Worm (Caenorhabditis elegans) whole organism, L3 larva: ENCODE measurements around the gene sir-2.3.

ENCODE experiments used
- aly-2 ChIP-seq: fragments of 150-350 bp; optimal IDR thresholded peaks from 2 replicates; lab custom pipeline; 2014; ENCODE audit warnings: missing biosample characterization, missing genetic modification characterization
- ama-1 ChIP-seq: fragments of 150-350 bp; optimal IDR thresholded peaks from 2 replicates; lab custom pipeline; 2018
- ceh-28 ChIP-seq: fragments of 150-350 bp; optimal IDR thresholded peaks from 2 replicates; lab custom pipeline; 2014; ENCODE audit warnings: missing biosample characterization, missing genetic modification reagents, missing genetic modification characterization
- ceh-82 ChIP-seq: fragments of 150-350 bp; optimal IDR thresholded peaks from 2 replicates; lab custom pipeline; 2014; ENCODE audit warnings: missing biosample characterization, missing genetic modification characterization
- daf-12 ChIP-seq: fragments of 150-350 bp; optimal IDR thresholded peaks from 2 replicates; lab custom pipeline; 2014; ENCODE audit warnings: missing biosample characterization, missing genetic modification reagents, missing genetic modification characterization
- egl-27 ChIP-seq: sonication (generic microtip); optimal IDR thresholded peaks from 4 replicates; lab custom pipeline; 2017; ENCODE audit warnings: missing biosample characterization, missing genetic modification reagents, missing genetic modification characterization
- egl-5 ChIP-seq: fragments of 150-350 bp; optimal IDR thresholded peaks from 2 replicates; lab custom pipeline; 2017; ENCODE audit warnings: missing biosample characterization, missing genetic modification reagents, missing genetic modification characterization, inconsistent platforms
- elt-1 ChIP-seq: fragments of 150-350 bp; optimal IDR thresholded peaks from 2 replicates; lab custom pipeline; 2014; ENCODE audit warnings: missing biosample characterization, missing genetic modification characterization
- elt-2 ChIP-seq: sonication (generic microtip); optimal IDR thresholded peaks from 2 replicates; lab custom pipeline; 2016; ENCODE audit warnings: missing genetic modification reagents, mild to moderate bottlenecking, missing genetic modification characterization, missing compliant biosample characterization
- elt-3 ChIP-seq, 3 experiments: fragments of 150-350 bp in 1 of 3; sonication (generic microtip) in 2 of 3; optimal IDR thresholded peaks; 2 replicates in 2 of 3; 4 replicates in 1 of 3; lab custom pipeline; 2014 to 2017; ENCODE audit warnings: missing biosample characterization in 3 of 3, missing genetic modification characterization in 3 of 3
- eor-1 ChIP-seq, 2 experiments: fragments of 150-350 bp; optimal IDR thresholded peaks; 2 replicates each; lab custom pipeline; 2014 to 2018; ENCODE audit warnings: missing biosample characterization in 2 of 2, missing genetic modification characterization in 2 of 2
- fkh-10 ChIP-seq: sonication (generic microtip); optimal IDR thresholded peaks from 2 replicates; lab custom pipeline; 2017; ENCODE audit warnings: missing biosample characterization, missing genetic modification reagents, missing genetic modification characterization
- fos-1 ChIP-seq: fragments of 150-350 bp; optimal IDR thresholded peaks from 2 replicates; lab custom pipeline; 2014; ENCODE audit warnings: missing biosample characterization, missing genetic modification characterization
- hmg-11 ChIP-seq: sonication (generic microtip); optimal IDR thresholded peaks from 2 replicates; lab custom pipeline; 2016; ENCODE audit warnings: missing genetic modification characterization, missing compliant biosample characterization
- jun-1 ChIP-seq: fragments of 150-350 bp; optimal IDR thresholded peaks from 2 replicates; lab custom pipeline; 2014; ENCODE audit warnings: missing biosample characterization, missing genetic modification reagents, missing genetic modification characterization
- lin-39 ChIP-seq: fragments of 150-350 bp; optimal IDR thresholded peaks from 2 replicates; lab custom pipeline; 2018; ENCODE audit warnings: missing biosample characterization, missing genetic modification reagents, missing genetic modification characterization
- lsy-12 ChIP-seq: sonication (generic microtip); optimal IDR thresholded peaks from 2 replicates; lab custom pipeline; 2016; ENCODE audit warnings: mild to moderate bottlenecking, missing genetic modification characterization, missing compliant biosample characterization
- mdl-1 ChIP-seq: fragments of 150-350 bp; optimal IDR thresholded peaks from 2 replicates; lab custom pipeline; 2014; ENCODE audit warnings: missing biosample characterization, missing genetic modification characterization
- mml-1 ChIP-seq: fragments of 150-350 bp; sonication (generic microtip); optimal IDR thresholded peaks from 3 replicates; lab custom pipeline; 2014; ENCODE audit warnings: missing biosample characterization, missing genetic modification characterization
- nfya-1 ChIP-seq: sonication (generic microtip); optimal IDR thresholded peaks from 2 replicates; lab custom pipeline; 2017; ENCODE audit warnings: missing genetic modification characterization, mild to moderate bottlenecking, missing compliant biosample characterization, antibody characterized with exemption, moderate library complexity; ENCODE audit not compliant: insufficient read depth
- nhr-11 ChIP-seq: fragments of 150-350 bp; optimal IDR thresholded peaks from 2 replicates; lab custom pipeline; 2014; ENCODE audit warnings: missing biosample characterization, missing genetic modification characterization
- nhr-23 ChIP-seq: fragments of 150-350 bp; optimal IDR thresholded peaks from 2 replicates; lab custom pipeline; 2014; ENCODE audit warnings: missing biosample characterization, missing genetic modification reagents, missing genetic modification characterization
- nhr-25 ChIP-seq: sonication (generic microtip); optimal IDR thresholded peaks from 2 replicates; lab custom pipeline; 2017; ENCODE audit warnings: missing biosample characterization, missing genetic modification characterization
- nhr-28 ChIP-seq: fragments of 150-350 bp; optimal IDR thresholded peaks from 2 replicates; lab custom pipeline; 2014; ENCODE audit warnings: missing biosample characterization, missing genetic modification characterization
- nhr-43 ChIP-seq: sonication (generic microtip); optimal IDR thresholded peaks from 2 replicates; lab custom pipeline; 2016; ENCODE audit warnings: mild to moderate bottlenecking, missing genetic modification characterization, missing compliant biosample characterization; ENCODE audit not compliant: poor library complexity, severe bottlenecking
- pqm-1 ChIP-seq: fragments of 150-350 bp; optimal IDR thresholded peaks from 2 replicates; lab custom pipeline; 2017; ENCODE audit warnings: missing biosample characterization, missing genetic modification characterization, inconsistent platforms
- snpc-4 ChIP-seq: fragments of 150-350 bp; optimal IDR thresholded peaks from 2 replicates; lab custom pipeline; 2014; ENCODE audit warnings: missing biosample characterization, missing genetic modification characterization
- tbx-2 ChIP-seq: sonication (generic microtip); optimal IDR thresholded peaks from 2 replicates; lab custom pipeline; 2016; ENCODE audit warnings: mild to moderate bottlenecking, missing genetic modification characterization, missing compliant biosample characterization
- unc-62 ChIP-seq: fragments of 150-350 bp; sonication (generic microtip); optimal IDR thresholded peaks from 4 replicates; lab custom pipeline; 2014; ENCODE audit warnings: missing biosample characterization, missing genetic modification reagents, missing genetic modification characterization
- zag-1 ChIP-seq: fragments of 150-350 bp; optimal IDR thresholded peaks from 2 replicates; lab custom pipeline; 2014; ENCODE audit warnings: missing biosample characterization, missing genetic modification characterization
- ztf-11 ChIP-seq: fragments of 150-350 bp; optimal IDR thresholded peaks from 2 replicates; lab custom pipeline; 2014; ENCODE audit warnings: missing biosample characterization, missing genetic modification characterization
- ztf-4 ChIP-seq: fragments of 150-350 bp; optimal IDR thresholded peaks from 2 replicates; lab custom pipeline; 2014; ENCODE audit warnings: missing biosample characterization, missing genetic modification characterization

The sir-2.3 gene

DNA sequence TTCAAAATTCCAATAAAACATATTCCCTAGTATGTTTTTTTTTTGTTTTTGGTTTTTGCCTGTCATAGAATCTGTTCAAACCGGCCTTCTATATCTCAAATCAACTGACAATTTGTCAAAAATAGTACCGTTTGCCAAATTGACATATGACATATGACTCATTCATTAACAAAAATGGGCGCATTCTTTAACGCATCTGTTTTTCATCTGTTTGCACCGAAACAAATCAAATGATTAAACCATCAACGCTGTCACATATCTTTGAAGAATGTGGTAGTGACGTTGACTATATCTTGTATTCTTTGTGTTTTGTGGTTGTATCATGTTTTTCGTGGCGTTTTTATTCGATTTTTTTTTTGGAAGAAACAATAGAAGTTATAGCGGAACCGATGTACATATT, 16.4 kb upstream of the sir-2.3 start:
- TF ChIP-seq nhr-43 (tag; lab: Kevin White, UChicago) (peak; percentile 8), nhr-25 (tag; lab: Kevin White, UChicago) (peak; percentile 61), lin-39 (tag; lab: Kevin White, UChicago) (no peak), nhr-11 (tag; lab: Kevin White, UChicago) (no peak), nhr-23 (peak; percentile 37), aly-2 (tag; lab: Kevin White, UChicago) (no peak), hmg-11 (tag; lab: Kevin White, UChicago) (no peak), egl-27 (tag; lab: Kevin White, UChicago) (no peak), mml-1 (tag; lab: Kevin White, UChicago) (no peak)

DNA sequence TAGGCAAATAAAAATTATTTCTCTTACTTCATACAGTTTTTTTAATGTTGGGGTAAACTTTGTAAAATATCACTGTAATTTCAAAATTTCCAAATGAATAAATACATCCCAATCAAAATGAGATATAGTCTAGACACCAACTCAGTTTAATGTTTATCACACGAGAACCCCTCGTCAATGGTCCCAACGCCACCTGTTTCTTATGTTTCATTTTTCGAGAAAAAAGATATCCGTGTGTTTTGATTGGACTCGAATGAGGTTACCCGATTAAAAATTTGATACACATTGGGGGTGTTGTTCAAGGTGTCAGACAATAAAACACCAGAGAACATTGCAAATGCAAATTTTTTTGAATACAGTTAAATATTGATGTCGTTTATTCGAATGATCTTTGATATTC, 14.0 kb upstream of the sir-2.3 start:
- TF ChIP-seq egl-5 (tag; lab: Kevin White, UChicago) = peak; percentile 46
- TF ChIP-seq fos-1 = no peak
- TF ChIP-seq nfya-1 (tag; lab: Kevin White, UChicago) = peak; percentile 17
- TF ChIP-seq, all 47 proteins: peak for 2

ce11 chrX:13318316-13318715, 13.2 kb upstream of the sir-2.3 start:
- TF ChIP-seq elt-2 (tag; lab: Kevin White, UChicago) = peak; percentile 31
- no peak for TF ChIP-seq fkh-10 (GFP tag; lab: Kevin White, UChicago)
- no peak for TF ChIP-seq ztf-11 (tag; lab: Kevin White, UChicago)
- TF ChIP-seq ceh-82 (tag; lab: Kevin White, UChicago) = no peak

DNA sequence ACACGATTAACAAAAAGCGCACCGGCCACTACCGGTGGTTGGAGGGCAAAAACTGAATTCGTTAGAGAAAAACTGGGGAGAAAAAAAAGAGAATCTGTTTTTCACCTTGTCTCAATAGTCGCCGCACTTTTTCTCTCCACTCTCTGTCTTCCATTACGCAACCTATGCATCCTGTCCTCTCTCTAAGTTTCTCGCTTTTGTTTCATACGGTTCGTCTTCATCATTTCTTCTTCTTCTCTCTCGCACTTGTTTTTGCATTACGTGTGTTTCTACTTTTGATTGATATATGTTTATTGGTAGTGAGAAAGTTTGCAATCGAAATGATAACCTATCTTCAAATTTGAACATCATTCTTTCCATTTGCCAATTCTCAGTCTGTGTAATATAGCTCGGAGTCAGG, 10.9 kb upstream of the sir-2.3 start:
- TF ChIP-seq nhr-43 (tag; lab: Kevin White, UChicago) (peak; percentile 37), aly-2 (tag; lab: Kevin White, UChicago) (no peak), unc-62 (GFP tag; lab: Kevin White, UChicago) (peak; percentile 29), pqm-1 (tag; lab: Kevin White, UChicago) (peak; percentile 26), ama-1 (peak; percentile 59), elt-1 (no peak), jun-1 (tag; lab: Kevin White, UChicago) (peak; percentile 45), hmg-11 (tag; lab: Kevin White, UChicago) (no peak), nfya-1 (tag; lab: Kevin White, UChicago) (peak; percentile 41), ceh-28 (tag; lab: Kevin White, UChicago) (peak; percentile 15), elt-3 (tag; optimal IDR thresholded peaks at IDR 0.05; lab: Kevin White, UChicago) (peak in 1 of 3 experiments; percentile 35), elt-2 (tag; lab: Kevin White, UChicago) (peak; percentile 34), zag-1 (no peak), nhr-23 (peak; percentile 72), egl-5 (tag; lab: Kevin White, UChicago) (peak; percentile 53), nhr-25 (tag; lab: Kevin White, UChicago) (peak; percentile 56), snpc-4 (tag; lab: Kevin White, UChicago) (no peak)
- TF ChIP-seq, all 47 proteins: peak for 12

- TF ChIP-seq nhr-23 (peak; percentile 19), ama-1 (peak; percentile 58), eor-1 (tag; optimal IDR thresholded peaks at IDR 0.05; lab: Kevin White, UChicago) (no peak)
Observed at ce11 chrX:13322886-13323285, 8.6 kb upstream of the sir-2.3 start, which contains the start of gene F46G10.2. Gene F46G10.2, plus strand, starts transcription at chrX:13322963.

ce11 chrX:13323697-13324096, 7.8 kb upstream of the sir-2.3 start:
- TF ChIP-seq elt-3 (tag; optimal IDR thresholded peaks at IDR 0.05; lab: Kevin White, UChicago) (no peak), ztf-4 (tag; lab: Kevin White, UChicago) (no peak), hmg-11 (tag; lab: Kevin White, UChicago) (no peak), elt-2 (tag; lab: Kevin White, UChicago) (no peak), nhr-23 (no peak), jun-1 (tag; lab: Kevin White, UChicago) (no peak), nhr-28 (tag; lab: Kevin White, UChicago) (no peak), daf-12 (tag; lab: Kevin White, UChicago) (no peak), tbx-2 (tag; lab: Kevin White, UChicago) (no peak), mdl-1 (no peak), lsy-12 (no peak)
- TF ChIP-seq, all 47 proteins: peak for 0
